Worm (Caenorhabditis elegans) whole organism, dauer: ENCODE measurements around the gene D1014.13.

Experiments used
- unc-62 ChIP-seq: sonication (generic microtip); optimal IDR thresholded peaks from 2 replicates; lab custom pipeline; 2017; ENCODE audit warnings: missing biosample characterization, missing genetic modification reagents, missing genetic modification characterization

The D1014.13 gene

DNA sequence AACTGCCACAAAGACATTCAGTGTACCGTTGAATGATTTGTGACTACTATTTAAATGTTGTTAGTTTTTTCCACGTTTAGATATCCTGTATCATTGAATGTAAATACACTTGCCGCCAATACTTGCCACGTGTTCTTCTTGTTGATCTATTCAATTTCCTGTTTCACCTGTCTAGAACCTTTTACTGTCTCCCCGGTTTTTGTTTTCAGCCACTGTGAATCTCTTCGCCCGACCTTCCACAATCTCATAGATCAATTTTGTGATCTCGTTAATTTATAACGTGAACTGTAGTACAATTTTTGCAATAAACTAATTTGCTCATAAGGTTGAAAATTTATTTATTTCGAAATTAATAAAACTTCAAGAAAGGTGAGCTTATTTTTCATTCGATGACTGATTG is at the start of gene D1014.13:
Gene D1014.13, plus strand, starts transcription at position 301 of the 400 bp plus-strand sequence.
- TF ChIP-seq unc-62 (GFP tag; lab: Kevin White, UChicago), result no peak

- no peak for TF ChIP-seq unc-62 (GFP tag; lab: Kevin White, UChicago)
These were observed 47.2 kb upstream of the D1014.13 start, which contains the start of gene str-145 for ce11 chrV:8098239-8098638. TSS of gene str-145 (minus strand) at chrV:8098339.

ce11 chrV:8099306-8099705 is 46.1 kb upstream of the D1014.13 start, which contains the start of gene sdz-23:
TSS of gene sdz-23 (plus strand) at chrV:8099606.
- TF ChIP-seq unc-62 (GFP tag; lab: Kevin White, UChicago), result no peak

ce11 chrV:8102960-8103359 is 42.5 kb upstream of the D1014.13 start, which contains the start of gene str-90:
TSS of gene str-90 (plus strand) at chrV:8103260.
- no peak for TF ChIP-seq unc-62 (GFP tag; lab: Kevin White, UChicago)

DNA sequence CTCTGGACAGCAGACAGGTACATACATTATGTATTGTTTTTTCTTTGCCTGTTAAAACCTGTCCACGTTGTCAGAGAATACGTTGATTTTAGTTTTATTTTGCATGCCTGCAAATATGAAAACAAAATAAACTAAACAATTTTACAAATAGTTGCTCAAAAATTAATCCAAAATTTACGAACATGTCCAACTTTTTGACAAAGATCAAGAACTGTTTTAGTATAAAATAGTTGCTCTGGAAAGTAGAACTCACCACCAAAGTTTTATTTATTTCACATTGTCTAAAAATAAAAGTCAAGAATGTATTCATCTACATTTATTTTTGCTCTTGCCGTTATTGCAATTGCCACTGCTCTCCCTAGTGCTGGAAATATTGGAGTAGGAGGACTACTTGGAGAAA is 41.0 kb upstream of the D1014.13 start, which contains the start of gene srlf-16:
Gene srlf-16, plus strand, starts transcription at position 301 of the 400 bp plus-strand sequence.
- no peak for TF ChIP-seq unc-62 (GFP tag; lab: Kevin White, UChicago)

DNA sequence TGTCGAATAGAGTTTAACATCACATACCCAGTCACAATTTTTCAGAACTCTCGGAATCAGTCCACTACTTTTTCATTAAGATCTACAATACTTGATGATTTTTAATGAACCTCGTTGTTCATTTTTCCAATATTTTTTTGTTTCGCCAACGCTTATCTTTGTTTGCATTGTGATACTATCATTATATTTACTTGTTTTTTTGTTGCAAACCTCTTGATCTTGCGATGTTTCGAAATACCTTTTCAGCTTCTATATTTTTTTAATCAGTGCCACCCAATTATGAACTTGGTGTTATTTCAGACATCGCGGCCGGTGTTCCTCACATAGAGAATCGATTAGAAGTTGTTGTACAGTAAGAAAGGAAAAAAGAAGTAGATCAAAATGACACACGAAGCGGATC is 36.8 kb upstream of the D1014.13 start, which contains the start of gene myo-5:
Gene myo-5, plus strand, starts transcription at position 301 of the 400 bp plus-strand sequence.
- no peak for TF ChIP-seq unc-62 (GFP tag; lab: Kevin White, UChicago)

DNA sequence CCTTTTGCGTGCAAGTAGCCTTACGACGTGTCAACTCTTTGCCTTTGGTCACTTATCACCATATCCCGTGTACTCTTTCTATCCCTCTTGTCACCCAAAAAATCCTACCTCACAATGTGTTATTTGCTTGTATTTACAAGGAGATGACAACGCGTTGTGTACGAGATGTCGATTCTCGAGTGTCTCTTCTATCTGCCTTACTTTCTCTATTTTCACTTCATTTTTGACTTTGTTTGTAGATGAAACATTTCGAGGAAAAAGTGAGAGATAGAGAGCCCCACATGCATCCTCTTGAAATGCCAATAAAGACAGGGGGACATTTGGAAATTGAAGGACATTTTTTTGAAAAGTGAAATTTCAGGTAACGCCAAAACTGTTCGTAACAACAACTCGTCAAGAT is 34.6 kb upstream of the D1014.13 start:
- no peak for TF ChIP-seq unc-62 (GFP tag; lab: Kevin White, UChicago)

DNA sequence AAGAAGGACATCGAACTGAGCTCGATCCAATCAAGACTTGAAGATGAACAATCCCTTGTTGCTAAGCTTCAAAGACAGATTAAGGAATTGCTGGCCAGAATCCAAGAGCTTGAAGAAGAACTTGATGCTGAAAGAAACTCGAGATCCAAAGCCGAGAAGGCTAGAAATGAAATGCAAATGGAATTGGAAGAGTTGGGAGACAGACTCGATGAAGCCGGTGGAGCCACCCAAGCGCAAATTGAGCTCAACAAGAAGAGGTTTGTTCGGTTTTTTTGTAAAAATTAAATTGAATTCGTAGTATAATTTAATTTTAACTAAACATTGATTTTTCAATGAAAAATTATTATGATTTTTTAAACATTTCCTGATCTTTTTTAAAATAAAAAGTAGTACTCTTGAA is 30.9 kb upstream of the D1014.13 start:
- TF ChIP-seq unc-62 (GFP tag; lab: Kevin White, UChicago), result no peak

DNA sequence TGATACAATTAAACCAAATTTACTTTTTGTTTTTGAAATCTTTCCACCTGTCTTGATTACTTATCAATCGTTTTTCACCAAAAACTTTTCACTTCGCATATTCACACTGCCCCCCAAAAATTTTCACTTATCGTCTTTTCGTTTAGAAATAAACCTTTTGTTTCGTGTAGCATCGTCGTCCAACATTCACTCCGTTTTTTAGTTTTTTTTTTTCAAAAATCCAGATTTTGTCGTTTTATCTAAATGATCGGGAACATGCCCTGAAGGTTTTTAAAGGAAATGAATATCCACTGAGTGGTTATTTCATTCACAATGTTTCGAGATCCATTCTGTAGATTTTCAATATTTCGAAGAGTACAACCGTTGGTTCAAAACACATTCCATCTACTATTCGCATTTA is 27.5 kb upstream of the D1014.13 start, which contains the start of gene D1014.7:
Gene D1014.7, plus strand, starts transcription at position 301 of the 400 bp plus-strand sequence.
- no peak for TF ChIP-seq unc-62 (GFP tag; lab: Kevin White, UChicago)

DNA sequence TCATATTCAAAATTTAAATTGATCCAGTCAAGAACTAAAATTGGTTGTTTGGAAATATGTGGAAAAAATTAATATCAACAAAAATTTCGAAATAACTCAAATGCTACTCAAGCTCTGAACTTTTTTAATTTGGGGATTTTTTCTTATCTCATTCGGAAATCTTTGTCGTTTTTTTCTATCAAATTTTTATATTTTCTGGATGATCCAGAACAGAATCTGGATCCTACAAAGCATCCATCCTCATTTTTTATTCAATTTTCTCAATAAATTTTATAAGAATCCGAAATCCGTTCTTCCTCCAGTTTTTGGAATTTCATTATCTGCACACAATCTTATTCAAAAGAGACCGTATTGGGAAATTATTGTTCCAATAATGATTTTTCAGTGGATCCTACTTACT is 24.6 kb upstream of the D1014.13 start, which contains the start of gene D1014.6:
Gene D1014.6, plus strand, starts transcription at position 301 of the 400 bp plus-strand sequence.
- TF ChIP-seq unc-62 (GFP tag; lab: Kevin White, UChicago), result no peak

ce11 chrV:8123384-8123783 is 22.0 kb upstream of the D1014.13 start, which contains the start of gene D1014.5:
TSS of gene D1014.5 (plus strand) at chrV:8123684.
- no peak for TF ChIP-seq unc-62 (GFP tag; lab: Kevin White, UChicago)

- no peak for TF ChIP-seq unc-62 (GFP tag; lab: Kevin White, UChicago)
These were observed 16.2 kb upstream of the D1014.13 start, which contains the start of gene spr-1 for ce11 chrV:8129252-8129651. TSS of gene spr-1 (minus strand) at chrV:8129352.

- no peak for TF ChIP-seq unc-62 (GFP tag; lab: Kevin White, UChicago)
These were observed 15.7 kb upstream of the D1014.13 start for ce11 chrV:8129719-8130118.

- TF ChIP-seq unc-62 (GFP tag; lab: Kevin White, UChicago), result no peak
These were observed 15.2 kb upstream of the D1014.13 start, which contains the start of gene snap-1 for ce11 chrV:8130149-8130661. TSS of gene snap-1 (plus strand) at chrV:8130611.

DNA sequence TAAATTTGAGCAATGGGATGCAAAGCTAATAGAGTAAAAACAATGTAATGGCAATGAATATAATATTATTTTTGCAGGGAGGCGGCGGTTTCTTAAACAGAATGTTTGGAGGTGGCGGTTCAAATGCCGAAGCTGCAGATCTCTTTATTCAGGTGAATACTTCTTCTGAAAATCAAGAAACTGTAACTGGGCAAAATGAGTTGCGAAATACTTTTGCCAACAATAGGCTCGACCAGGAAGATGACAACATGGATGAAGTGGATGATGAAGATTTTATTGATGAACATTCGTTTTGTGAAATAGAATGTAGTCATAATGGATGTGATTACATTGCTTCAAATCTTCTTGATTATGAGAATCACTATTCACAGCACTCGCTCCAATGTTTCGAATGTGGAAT is 14.6 kb upstream of the D1014.13 start:
- no peak for TF ChIP-seq unc-62 (GFP tag; lab: Kevin White, UChicago)

- TF ChIP-seq unc-62 (GFP tag; lab: Kevin White, UChicago), result no peak
These were observed 13.8 kb upstream of the D1014.13 start for ce11 chrV:8131628-8132027.

ce11 chrV:8132926-8133325 is 12.5 kb upstream of the D1014.13 start, which contains the start of gene D1014.4:
TSS of gene D1014.4 (plus strand) at chrV:8133226.
- no peak for TF ChIP-seq unc-62 (GFP tag; lab: Kevin White, UChicago)
